Worm (Caenorhabditis elegans): ENCODE measurements around the gene K07B1.7.

ce11 chrV:9342965-9343628 lies 3.7 kb downstream of the K07B1.7 start:
- TF ChIP-seq nhr-120 (GFP tag; IDR thresholded peaks at IDR 0.05) (no peak), madf-3 (GFP tag; IDR thresholded peaks at IDR 0.05) (peak; percentile 90), unc-62 (GFP tag; optimal IDR thresholded peaks at IDR 0.05) (no peak), ztf-26 (tag; optimal IDR thresholded peaks at IDR 0.05) (no peak), ZK185.1 (tag; optimal IDR thresholded peaks at IDR 0.05; ENCODE audit: poor library complexity, severe bottlenecking) (peak; percentile 51)

Measured in whole organism, young adult.